Worm (Caenorhabditis elegans) whole organism, L3 larva: Measurements from ENCODE around the gene frpr-2.

ENCODE experiments used
- lin-15B ChIP-seq: fragments of 150-350 bp; optimal IDR thresholded peaks from 2 replicates; lab custom pipeline; 2014; ENCODE audit warnings: missing biosample characterization, missing genetic modification characterization
- nhr-12 ChIP-seq: fragments of 150-350 bp; optimal IDR thresholded peaks from 2 replicates; lab custom pipeline; 2014; ENCODE audit warnings: missing biosample characterization, missing genetic modification characterization

- TF ChIP-seq lin-15B (no peak), nhr-12 (tag; lab: Kevin White, UChicago) (no peak)
These were observed 41.1 kb downstream of the frpr-2 start for ce11 chrX:13006328-13006727.
